Worm (Caenorhabditis elegans): ENCODE data around the gene mttu-1.

Gene mttu-1

DNA sequence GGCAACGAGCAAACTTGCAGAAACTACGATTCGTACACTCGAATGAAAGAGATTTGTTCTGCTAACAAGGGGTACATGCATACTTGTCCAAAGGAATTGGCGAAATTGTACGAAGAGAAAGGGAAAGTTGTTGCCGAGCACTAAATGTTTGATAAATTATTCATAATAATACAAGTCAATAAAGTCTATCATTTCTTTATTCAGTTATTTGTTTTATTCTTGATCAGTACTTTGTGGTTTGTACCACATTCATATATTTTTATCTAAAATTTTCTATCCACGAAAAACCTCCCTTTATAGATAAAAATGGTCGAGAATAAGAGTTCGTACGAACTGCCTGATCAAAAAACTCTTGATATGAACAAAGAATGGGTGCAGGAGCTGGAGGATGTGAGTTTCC is 23.8 kb upstream of the mttu-1 start, which contains the start of gene edg-1:
edg-1 (plus strand) TSS at position 301 of the 400 bp plus-strand sequence.
- TF ChIP-seq pros-1 (tag; optimal IDR thresholded peaks at IDR 0.05): no peak
- TF ChIP-seq fkh-10 (GFP tag; optimal IDR thresholded peaks at IDR 0.05): no peak
- no peak for TF ChIP-seq unc-55 (GFP tag; optimal IDR thresholded peaks at IDR 0.05)
- no peak for TF ChIP-seq fax-1 (tag; optimal IDR thresholded peaks at IDR 0.05)
- TF ChIP-seq che-1 (tag; optimal IDR thresholded peaks at IDR 0.05): no peak
- no peak for TF ChIP-seq ceh-14 (tag; optimal IDR thresholded peaks at IDR 0.05)
- TF ChIP-seq sdc-2 (tag; optimal IDR thresholded peaks at IDR 0.05): no peak
- TF ChIP-seq dmd-4 (tag; optimal IDR thresholded peaks at IDR 0.05; ENCODE audit: borderline replicate concordance): no peak
- TF ChIP-seq gmeb-2 (tag; optimal IDR thresholded peaks at IDR 0.05): no peak
- TF ChIP-seq F13H6.1 (tag; optimal IDR thresholded peaks at IDR 0.05): no peak
- no peak for TF ChIP-seq elt-2 (tag; optimal IDR thresholded peaks at IDR 0.05)

DNA sequence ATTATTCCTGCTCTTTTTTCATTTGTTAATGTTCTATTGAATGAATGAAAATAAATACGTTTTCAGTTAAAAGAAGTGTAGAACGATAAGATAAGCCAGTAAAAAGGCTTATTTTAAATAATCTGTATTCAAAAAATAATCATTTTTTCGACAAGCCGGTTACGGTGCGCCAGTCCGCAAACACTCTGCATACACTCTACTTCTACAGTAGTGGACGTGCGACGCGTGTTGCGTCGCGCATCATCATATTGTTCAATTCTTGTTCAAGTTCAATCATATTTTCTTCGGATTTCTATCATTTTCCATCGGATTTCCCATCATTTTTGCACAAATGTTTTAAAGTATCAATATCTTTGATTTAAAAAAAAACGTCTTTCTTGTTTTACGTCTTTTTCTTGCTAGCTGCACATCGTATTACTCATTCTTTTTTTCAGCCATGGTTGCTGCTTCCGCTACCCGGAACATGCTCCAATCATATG is 23.2 kb upstream of the mttu-1 start, which contains the start of gene B0035.18:
B0035.18 (plus strand) TSS at position 429 of the 479 bp plus-strand sequence.
- TF ChIP-seq nhr-11 (tag; optimal IDR thresholded peaks at IDR 0.05) (no peak), ceh-48 (tag; optimal IDR thresholded peaks at IDR 0.05) (no peak), sox-4 (tag; optimal IDR thresholded peaks at IDR 0.05) (no peak), ztf-16 (tag; optimal IDR thresholded peaks at IDR 0.05) (no peak), tbx-7 (tag; optimal IDR thresholded peaks at IDR 0.05) (no peak), rnt-1 (tag; optimal IDR thresholded peaks at IDR 0.05) (no peak), C38D4.7 (GFP tag; optimal IDR thresholded peaks at IDR 0.05) (no peak), madf-2 (tag; optimal IDR thresholded peaks at IDR 0.05) (no peak)

DNA sequence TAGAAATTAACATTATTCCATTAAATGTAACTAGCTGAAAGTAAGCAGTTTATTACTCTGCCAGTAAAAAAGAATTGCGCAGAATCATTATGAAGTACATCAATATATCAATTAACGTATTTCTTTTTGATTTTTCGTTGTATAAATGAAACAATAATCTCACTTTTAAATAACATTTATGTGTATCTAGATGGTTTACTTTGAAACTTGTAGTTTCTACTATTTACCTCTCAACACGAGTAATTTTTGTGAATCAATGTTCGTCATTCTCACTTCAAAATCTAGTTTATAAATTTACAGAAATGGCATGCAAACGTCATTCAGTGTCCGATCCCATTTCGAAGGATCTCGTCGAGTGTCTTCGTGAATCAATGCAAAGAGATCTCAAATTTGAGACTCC is 20.4 kb upstream of the mttu-1 start, which contains the start of gene gspd-1:
gspd-1 (plus strand) TSS at position 301 of the 400 bp plus-strand sequence.
- TF ChIP-seq ttx-3 (tag; optimal IDR thresholded peaks at IDR 0.05): no peak
- TF ChIP-seq hlh-8 (tag; optimal IDR thresholded peaks at IDR 0.05): no peak
- no peak for TF ChIP-seq dmd-4 (tag; optimal IDR thresholded peaks at IDR 0.05; ENCODE audit: borderline replicate concordance)
- no peak for TF ChIP-seq Y22D7AL.16 (tag; optimal IDR thresholded peaks at IDR 0.05)
- no peak for TF ChIP-seq ref-2 (tag; optimal IDR thresholded peaks at IDR 0.05)
- no peak for TF ChIP-seq mec-3 (tag; optimal IDR thresholded peaks at IDR 0.05; ENCODE audit: borderline replicate concordance)
- TF ChIP-seq ceh-14 (tag; optimal IDR thresholded peaks at IDR 0.05): no peak
- no peak for TF ChIP-seq tbx-7 (tag; optimal IDR thresholded peaks at IDR 0.05)
- TF ChIP-seq unc-42 (tag; optimal IDR thresholded peaks at IDR 0.05): no peak
- TF ChIP-seq pax-1 (tag; optimal IDR thresholded peaks at IDR 0.05): no peak
- TF ChIP-seq sdc-2 (tag; optimal IDR thresholded peaks at IDR 0.05): no peak
- no peak for TF ChIP-seq elt-2 (tag; optimal IDR thresholded peaks at IDR 0.05)
- no peak for TF ChIP-seq zip-5 (tag; optimal IDR thresholded peaks at IDR 0.05)
- no peak for TF ChIP-seq ama-1 (optimal IDR thresholded peaks at IDR 0.05)
- TF ChIP-seq T23F11.4 (GFP tag; optimal IDR thresholded peaks at IDR 0.05): no peak
- no peak for TF ChIP-seq odd-2 (tag; optimal IDR thresholded peaks at IDR 0.05)
- TF ChIP-seq tbx-2 (tag; optimal IDR thresholded peaks at IDR 0.05): no peak

DNA sequence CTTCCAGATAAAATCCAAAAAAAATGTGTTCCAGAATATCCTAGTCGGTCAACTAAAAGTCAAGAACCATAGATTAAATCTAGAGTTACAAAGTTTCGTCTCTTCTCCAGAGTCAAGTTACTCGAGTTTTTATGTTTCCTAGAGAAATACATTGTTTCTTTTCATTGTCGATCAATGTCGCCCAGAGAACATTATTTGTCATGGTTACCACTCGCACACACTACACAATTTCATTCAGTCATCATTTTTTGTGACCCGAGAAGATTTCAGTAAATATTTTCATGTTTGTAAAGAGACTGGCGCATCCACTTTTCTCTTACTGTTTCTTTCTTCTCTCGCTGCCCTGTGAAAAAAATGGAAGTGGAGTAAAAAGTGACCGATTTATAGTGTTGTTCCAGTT is 20.0 kb upstream of the mttu-1 start:
- TF ChIP-seq rnt-1 (tag; optimal IDR thresholded peaks at IDR 0.05) (no peak), unc-55 (GFP tag; optimal IDR thresholded peaks at IDR 0.05) (no peak), ahr-1 (tag; optimal IDR thresholded peaks at IDR 0.05) (no peak), sox-2 (GFP tag; IDR thresholded peaks at IDR 0.05) (no peak), pax-1 (tag; optimal IDR thresholded peaks at IDR 0.05) (no peak), sox-4 (tag; optimal IDR thresholded peaks at IDR 0.05) (no peak), pqm-1 (tag; optimal IDR thresholded peaks at IDR 0.05) (no peak), ceh-2 (tag; optimal IDR thresholded peaks at IDR 0.05) (no peak), zip-5 (tag; optimal IDR thresholded peaks at IDR 0.05) (no peak), fax-1 (tag; optimal IDR thresholded peaks at IDR 0.05) (no peak), elt-2 (tag; optimal IDR thresholded peaks at IDR 0.05) (no peak), elt-4 (tag; optimal IDR thresholded peaks at IDR 0.05) (no peak), odd-2 (tag; optimal IDR thresholded peaks at IDR 0.05) (no peak), ceh-34 (tag; optimal IDR thresholded peaks at IDR 0.05) (no peak), tbx-7 (tag; optimal IDR thresholded peaks at IDR 0.05) (no peak), hlh-8 (tag; optimal IDR thresholded peaks at IDR 0.05) (no peak)

All from whole organism, late embryonic.